Worm (Caenorhabditis elegans): ENCODE data around the gene xtr-2.

DNA sequence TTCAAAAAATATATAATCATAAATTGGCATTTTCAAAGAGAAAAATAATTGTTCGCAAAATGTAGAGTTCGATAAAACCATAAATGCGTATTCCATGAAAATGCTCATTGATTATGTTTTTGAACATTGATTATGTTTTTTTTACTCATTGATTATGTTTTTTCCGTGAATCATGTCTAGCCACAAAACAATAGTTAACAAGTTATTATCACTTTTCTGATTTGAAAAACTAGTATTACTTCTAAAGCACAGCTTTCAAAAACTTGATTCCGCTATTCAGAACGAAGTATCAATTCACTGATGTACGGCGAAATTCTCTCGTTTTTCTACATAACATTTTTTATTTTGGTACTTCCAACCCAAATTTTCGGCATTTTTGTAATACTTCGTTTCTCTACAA is 20.4 kb downstream of the xtr-2 start, which contains the start of gene srd-48:
- TF ChIP-seq ama-1 (optimal IDR thresholded peaks at IDR 0.05) (no peak), tbx-11 (GFP tag; IDR thresholded peaks at IDR 0.05) (no peak), scrt-1 (GFP tag; IDR thresholded peaks at IDR 0.05) (no peak)

Data from whole organism, early embryonic.